Worm (Caenorhabditis elegans) whole organism, L4 larva: ENCODE results near the gene fbxa-152.

Experiments used
- ama-1 ChIP-seq: fragments of 150-350 bp; optimal IDR thresholded peaks from 2 replicates; lab custom pipeline; 2014; ENCODE audit warnings: inconsistent platforms, mixed read lengths
- lim-7 ChIP-seq: fragments of 200-800 bp; sonication (Bioruptor generic); IDR thresholded peaks from 2 replicates; pipeline ENCODE4 v1.3.6; 2022; ENCODE audit warnings: missing genetic modification characterization, missing compliant biosample characterization
- lin-1 ChIP-seq: fragments of 200-800 bp; sonication (Bioruptor generic); IDR thresholded peaks from 2 replicates; pipeline ENCODE4 v1.3.6; 2022; ENCODE audit warnings: missing genetic modification reagents, missing genetic modification characterization, missing compliant biosample characterization
- nhr-111 ChIP-seq: fragments of 200-800 bp; sonication (Bioruptor generic); optimal IDR thresholded peaks from 2 replicates; lab custom pipeline; 2018; ENCODE audit warnings: mild to moderate bottlenecking, missing genetic modification characterization, missing compliant biosample characterization
- nhr-237 ChIP-seq: sonication (generic microtip); optimal IDR thresholded peaks from 2 replicates; lab custom pipeline; 2017; ENCODE audit warnings: missing biosample characterization, missing genetic modification characterization
- pha-4 ChIP-seq, 2 experiments: fragments of 150-350 bp in 1 of 2; fragments of 200-800 bp in 1 of 2; sonication (Bioruptor generic) in 1 of 2; IDR thresholded peaks in 1 of 2; optimal IDR thresholded peaks in 1 of 2; 2 replicates each; pipeline versions ENCODE4 v1.3.6 to Lab custom; 2014 to 2022; ENCODE audit warnings: missing genetic modification characterization in 2 of 2, missing genetic modification reagents in 2 of 2, missing biosample characterization in 1 of 2, missing compliant biosample characterization in 1 of 2
- unc-130 ChIP-seq: sonication (generic microtip); optimal IDR thresholded peaks from 2 replicates; lab custom pipeline; 2016; ENCODE audit warnings: missing genetic modification reagents, missing genetic modification characterization, missing compliant biosample characterization

DNA sequence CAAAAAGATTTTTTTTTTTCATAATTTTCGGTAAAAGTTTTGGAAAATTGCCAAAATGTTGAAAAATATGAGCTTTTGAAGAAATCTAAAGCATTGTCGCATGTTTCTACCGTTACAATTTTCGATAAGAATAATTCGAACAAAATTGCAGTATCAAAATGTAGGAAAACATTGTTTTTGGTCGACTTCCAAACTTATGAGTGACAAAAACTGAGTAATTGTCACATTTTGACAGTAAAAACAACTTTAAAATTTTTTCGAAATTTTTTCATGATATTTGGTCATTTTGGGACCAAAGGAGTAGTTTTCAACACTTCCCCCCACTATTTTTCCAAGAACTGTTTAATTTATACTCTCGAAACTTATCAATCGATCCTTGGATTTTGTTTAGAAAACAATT lies 7.6 kb downstream of the fbxa-152 start, which contains the start of gene fbxa-139:
- no peak for TF ChIP-seq ama-1 (lab: Kevin White, UChicago)
- no peak for TF ChIP-seq unc-130 (GFP tag; lab: Kevin White, UChicago)
- no peak for TF ChIP-seq lin-1 (GFP tag; lab: Robert Waterston, UW)
- no peak for TF ChIP-seq nhr-237 (tag; lab: Kevin White, UChicago)
- no peak for TF ChIP-seq lim-7 (GFP tag; lab: Robert Waterston, UW)
- TF ChIP-seq pha-4 (GFP tag; IDR thresholded peaks at IDR 0.05; lab: Robert Waterston, UW): no peak
- no peak for TF ChIP-seq pha-4 (tag; optimal IDR thresholded peaks at IDR 0.05; lab: Kevin White, UChicago)
- TF ChIP-seq nhr-111 (GFP tag; lab: Kevin White, UChicago): no peak
